Worm (Caenorhabditis elegans) whole organism, early embryonic: ENCODE results near the gene nsun-1.

ENCODE experiments used
- B0310.2 ChIP-seq: sonication (generic microtip); optimal IDR thresholded peaks from 2 replicates; lab custom pipeline; 2016; ENCODE audit warnings: mild to moderate bottlenecking, missing genetic modification characterization, missing compliant biosample characterization
- F13C5.2 ChIP-seq: sonication (generic microtip); optimal IDR thresholded peaks from 2 replicates; lab custom pipeline; 2017; ENCODE audit warnings: mild to moderate bottlenecking, missing genetic modification characterization, inconsistent platforms, missing compliant biosample characterization
- ama-1 ChIP-seq: fragments of 150-350 bp; optimal IDR thresholded peaks from 2 replicates; lab custom pipeline; 2014
- ceh-36 ChIP-seq: sonication (generic microtip); optimal IDR thresholded peaks from 2 replicates; lab custom pipeline; 2016; ENCODE audit warnings: missing genetic modification characterization, inconsistent platforms, missing compliant biosample characterization
- hmg-4 ChIP-seq: fragments of 200-800 bp; sonication (Bioruptor generic); optimal IDR thresholded peaks from 2 replicates; lab custom pipeline; 2018; ENCODE audit warnings: mild to moderate bottlenecking, missing genetic modification characterization, missing compliant biosample characterization
- hnd-1 ChIP-seq: sonication (generic microtip); optimal IDR thresholded peaks from 2 replicates; lab custom pipeline; 2016; ENCODE audit warnings: missing genetic modification characterization, missing compliant biosample characterization
- sea-1 ChIP-seq: fragments of 200-800 bp; sonication (Bioruptor generic); conservative IDR thresholded peaks from 2 replicates; pipeline ENCODE4 v1.3.6; 2022; ENCODE audit warnings: missing genetic modification characterization, missing compliant biosample characterization
- tbx-37 ChIP-seq: fragments of 200-800 bp; sonication (Bioruptor generic); conservative IDR thresholded peaks from 2 replicates; pipeline ENCODE4 v1.3.6; 2022; ENCODE audit warnings: missing genetic modification reagents, missing genetic modification characterization, missing compliant biosample characterization

DNA sequence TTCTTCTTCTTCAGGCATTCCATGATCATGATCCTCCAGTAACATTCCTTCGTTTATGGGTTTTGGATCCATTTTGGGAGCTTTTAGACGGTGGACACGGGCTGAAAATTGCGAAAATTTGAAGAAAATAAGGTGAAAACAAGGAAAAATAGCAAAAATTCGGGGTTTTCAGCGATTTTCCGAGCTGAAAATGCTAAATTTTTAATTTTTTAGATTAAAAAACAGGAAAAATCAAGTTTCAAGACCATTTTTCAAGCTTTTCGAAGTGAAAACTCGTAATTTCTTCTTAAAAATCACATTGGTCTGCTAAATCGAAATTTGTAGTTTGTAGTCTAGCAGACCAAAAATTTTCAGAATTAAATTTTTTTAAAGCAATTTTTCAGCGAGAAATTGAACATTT, 8.5 kb downstream of the nsun-1 start, which contains the start of gene nfyb-1:
- TF ChIP-seq ama-1 (lab: Kevin White, UChicago), result no peak
- no peak for TF ChIP-seq ceh-36 (tag; lab: Kevin White, UChicago)
- TF ChIP-seq hnd-1 (tag; lab: Kevin White, UChicago), result no peak
- no peak for TF ChIP-seq B0310.2
- no peak for TF ChIP-seq tbx-37 (GFP tag; lab: Robert Waterston, UW)
- TF ChIP-seq hmg-4 (GFP tag; lab: Kevin White, UChicago), result no peak
- TF ChIP-seq sea-1 (GFP tag; lab: Robert Waterston, UW), result no peak
- no peak for TF ChIP-seq F13C5.2
